Fruit fly (Drosophila melanogaster) whole organism, embryonic: ENCODE measurements around the gene SMSr.

ENCODE experiments used
- Aef1 ChIP-seq: fragments of 200-800 bp; sonication (Bioruptor generic); IDR thresholded peaks from 3 replicates; pipeline ENCODE4 v1.3.6; 2022; ENCODE audit warnings: missing biosample characterization, missing genetic modification characterization
- Bdp1 ChIP-seq: fragments of 200-800 bp; sonication (Bioruptor generic); optimal IDR thresholded peaks from 3 replicates; lab custom pipeline; 2016; ENCODE audit warnings: missing biosample characterization, missing genetic modification characterization
- CG10267 ChIP-seq: fragments of 200-800 bp; sonication (Bioruptor generic); optimal IDR thresholded peaks from 2 replicates; lab custom pipeline; 2018; ENCODE audit warnings: missing biosample characterization, mild to moderate bottlenecking, missing genetic modification characterization, moderate library complexity
- CG10321 ChIP-seq: fragments of 200-800 bp; sonication (Bioruptor generic); IDR thresholded peaks from 2 replicates; pipeline ENCODE4 v1.3.6; 2022; ENCODE audit warnings: missing biosample characterization, missing genetic modification characterization
- CG10431 ChIP-seq: fragments of 200-800 bp; sonication (Bioruptor generic); optimal IDR thresholded peaks from 3 replicates; lab custom pipeline; 2018; ENCODE audit warnings: missing biosample characterization, mild to moderate bottlenecking, missing genetic modification characterization
- CG11085 ChIP-seq: fragments of 200-800 bp; sonication (Bioruptor generic); IDR thresholded peaks from 2 replicates; pipeline ENCODE4 v1.3.6; 2022; ENCODE audit warnings: missing biosample characterization, missing genetic modification characterization
- CG11504 ChIP-seq: fragments of 200-800 bp; sonication (Bioruptor generic); optimal IDR thresholded peaks from 3 replicates; lab custom pipeline; 2019; ENCODE audit warnings: missing biosample characterization, mild to moderate bottlenecking, missing genetic modification characterization, moderate library complexity
- CG11696 ChIP-seq: fragments of 200-800 bp; sonication (Bioruptor generic); IDR thresholded peaks from 2 replicates; pipeline ENCODE4 v1.3.6; 2022; ENCODE audit warnings: missing biosample characterization, missing genetic modification characterization
- CG13287 ChIP-seq: fragments of 200-800 bp; sonication (Bioruptor generic); IDR thresholded peaks from 2 replicates; pipeline ENCODE4 v1.3.6; 2022; ENCODE audit warnings: missing biosample characterization, missing genetic modification characterization; ENCODE audit not compliant: partially characterized antibody
- CG13424 ChIP-seq: fragments of 200-800 bp; sonication (Bioruptor generic); optimal IDR thresholded peaks from 2 replicates; lab custom pipeline; 2019; ENCODE audit warnings: missing biosample characterization, mild to moderate bottlenecking, missing genetic modification characterization, moderate library complexity
- CG14965 ChIP-seq: fragments of 200-800 bp; sonication (Bioruptor generic); optimal IDR thresholded peaks from 2 replicates; lab custom pipeline; 2016; ENCODE audit warnings: missing biosample characterization, missing genetic modification characterization, borderline replicate concordance
- CG15514 ChIP-seq: fragments of 200-800 bp; sonication (Bioruptor generic); optimal IDR thresholded peaks from 3 replicates; lab custom pipeline; 2017; ENCODE audit warnings: missing biosample characterization, missing genetic modification characterization, mild to moderate bottlenecking, moderate library complexity, missing genetic modification reagents
- CG31365 ChIP-seq: fragments of 200-800 bp; sonication (Bioruptor generic); optimal IDR thresholded peaks from 2 replicates; lab custom pipeline; 2018; ENCODE audit warnings: missing biosample characterization, mild to moderate bottlenecking, missing genetic modification characterization
- CG3726 ChIP-seq: fragments of 200-800 bp; sonication (Bioruptor generic); IDR thresholded peaks from 3 replicates; pipeline ENCODE4, ENCODE4 v1.3.6; 2022; ENCODE audit warnings: missing biosample characterization, missing genetic modification characterization
- CG42726 ChIP-seq: fragments of 200-800 bp; sonication (Bioruptor generic); IDR thresholded peaks from 2 replicates; pipeline ENCODE4 v1.3.6; 2022; ENCODE audit warnings: missing biosample characterization, missing genetic modification characterization; ENCODE audit not compliant: partially characterized antibody
- CG5245 ChIP-seq: fragments of 200-800 bp; sonication (Bioruptor generic); optimal IDR thresholded peaks from 3 replicates; lab custom pipeline; 2016; ENCODE audit warnings: missing biosample characterization, missing genetic modification characterization
- CG7928 ChIP-seq: fragments of 200-800 bp; sonication (Bioruptor generic); optimal IDR thresholded peaks from 2 replicates; lab custom pipeline; 2017; ENCODE audit warnings: missing biosample characterization, mild to moderate bottlenecking, missing genetic modification characterization
- CG9876 ChIP-seq: fragments of 200-800 bp; sonication (Bioruptor generic); optimal IDR thresholded peaks from 2 replicates; lab custom pipeline; 2016; ENCODE audit warnings: missing biosample characterization, missing genetic modification characterization
- CkIIα-i1 ChIP-seq: fragments of 200-800 bp; sonication (Bioruptor generic); IDR thresholded peaks from 2 replicates; pipeline ENCODE4 v1.3.6; 2022; ENCODE audit warnings: missing biosample characterization, missing genetic modification characterization
- Doc3 ChIP-seq: fragments of 200-800 bp; sonication (Bioruptor generic); IDR thresholded peaks from 3 replicates; pipeline ENCODE4 v1.3.6; 2022; ENCODE audit warnings: missing biosample characterization, missing genetic modification characterization; ENCODE audit not compliant: partially characterized antibody
- Dref ChIP-seq: fragments of 200-800 bp; sonication (Bioruptor generic); IDR thresholded peaks from 2 replicates; pipeline ENCODE4 v1.3.6; 2022; ENCODE audit warnings: missing biosample characterization, missing genetic modification characterization
- H15 ChIP-seq: fragments of 200-800 bp; sonication (Bioruptor generic); IDR thresholded peaks from 3 replicates; pipeline ENCODE4 v1.3.6; 2022; ENCODE audit warnings: missing biosample characterization, missing genetic modification characterization
- Lhr ChIP-seq: fragments of 200-800 bp; sonication (Bioruptor generic); optimal IDR thresholded peaks from 3 replicates; lab custom pipeline; 2017; ENCODE audit warnings: mild to moderate bottlenecking, missing biosample characterization, missing genetic modification reagents, missing genetic modification characterization
- Mrtf ChIP-seq: fragments of 200-800 bp; sonication (Bioruptor generic); IDR thresholded peaks from 3 replicates; pipeline ENCODE4 v1.3.6; 2022; ENCODE audit warnings: missing biosample characterization, missing genetic modification characterization
- NC2β ChIP-seq: fragments of 200-800 bp; sonication (Bioruptor generic); optimal IDR thresholded peaks from 2 replicates; lab custom pipeline; 2016; ENCODE audit warnings: missing biosample characterization, missing genetic modification characterization
- Nf-YB ChIP-seq: fragments of 200-800 bp; sonication (Bioruptor generic); optimal IDR thresholded peaks from 3 replicates; lab custom pipeline; 2019; ENCODE audit warnings: missing biosample characterization, mild to moderate bottlenecking, missing genetic modification characterization, moderate library complexity
- YL-1 ChIP-seq: fragments of 200-800 bp; sonication (Bioruptor generic); optimal IDR thresholded peaks from 3 replicates; lab custom pipeline; 2017; ENCODE audit warnings: missing biosample characterization, mild to moderate bottlenecking, missing genetic modification characterization
- al ChIP-seq: fragments of 200-800 bp; sonication (Bioruptor generic); IDR thresholded peaks from 2 replicates; pipeline ENCODE4 v1.3.6; 2022; ENCODE audit warnings: missing biosample characterization, missing genetic modification characterization
- bsh ChIP-seq, 2 experiments: fragments of 200-800 bp; sonication (Bioruptor generic); optimal IDR thresholded peaks; 2 replicates each; lab custom pipeline; 2017 to 2018; ENCODE audit warnings: mild to moderate bottlenecking in 2 of 2, missing biosample characterization in 2 of 2, missing genetic modification characterization in 2 of 2, moderate library complexity in 1 of 2
- cas ChIP-seq: fragments of 200-800 bp; sonication (Bioruptor generic); IDR thresholded peaks from 2 replicates; pipeline ENCODE4 v1.3.6; 2022; ENCODE audit warnings: missing biosample characterization, missing genetic modification characterization
- chinmo ChIP-seq: fragments of 200-800 bp; sonication (Bioruptor generic); IDR thresholded peaks from 4 replicates; pipeline ENCODE4 v1.3.6; 2022; ENCODE audit warnings: missing biosample characterization, missing genetic modification characterization; ENCODE audit not compliant: partially characterized antibody
- dimm ChIP-seq: fragments of 200-800 bp; sonication (Bioruptor generic); IDR thresholded peaks from 2 replicates; pipeline ENCODE4 v1.3.6; 2022; ENCODE audit warnings: missing biosample characterization, missing genetic modification characterization
- ewg ChIP-seq: fragments of 200-800 bp; sonication (Bioruptor generic); optimal IDR thresholded peaks from 3 replicates; lab custom pipeline; 2017; ENCODE audit warnings: mild to moderate bottlenecking, missing biosample characterization, missing genetic modification reagents, missing genetic modification characterization
- gcm2 ChIP-seq: fragments of 200-800 bp; sonication (Bioruptor generic); optimal IDR thresholded peaks from 2 replicates; lab custom pipeline; 2016; ENCODE audit warnings: missing biosample characterization, missing genetic modification characterization
- gsb-n ChIP-seq: fragments of 200-800 bp; sonication (Bioruptor generic); optimal IDR thresholded peaks from 3 replicates; lab custom pipeline; 2018; ENCODE audit warnings: missing biosample characterization, mild to moderate bottlenecking, missing genetic modification characterization
- gt ChIP-seq: fragments of 200-800 bp; sonication (Bioruptor generic); IDR thresholded peaks from 2 replicates; pipeline ENCODE4 v1.3.6; 2022; ENCODE audit warnings: missing biosample characterization, missing genetic modification characterization
- jigr1 ChIP-seq: fragments of 200-800 bp; sonication (Bioruptor generic); IDR thresholded peaks from 3 replicates; pipeline ENCODE4 v1.3.6; 2022; ENCODE audit warnings: missing biosample characterization, missing genetic modification characterization
- lov ChIP-seq, 2 experiments: fragments of 200-800 bp in 1 of 2; fragments of >200 bp in 1 of 2; sonication (Bioruptor generic) in 1 of 2; IDR thresholded peaks in 1 of 2; optimal IDR thresholded peaks in 1 of 2; 2 replicates in 1 of 2; 3 replicates in 1 of 2; pipeline versions ENCODE4 v1.3.6 to Lab custom; 2017 to 2022; ENCODE audit warnings: missing biosample characterization in 1 of 2, missing genetic modification characterization in 1 of 2
- nerfin-2 ChIP-seq: fragments of 200-800 bp; sonication (Bioruptor generic); IDR thresholded peaks from 2 replicates; pipeline ENCODE4 v1.3.6; 2022; ENCODE audit warnings: missing biosample characterization, missing genetic modification characterization; ENCODE audit not compliant: partially characterized antibody
- org-1 ChIP-seq: fragments of 200-800 bp; sonication (Bioruptor generic); optimal IDR thresholded peaks from 2 replicates; lab custom pipeline; 2017; ENCODE audit warnings: missing biosample characterization, missing genetic modification characterization
- phol ChIP-seq: fragments of 200-800 bp; sonication (Bioruptor generic); optimal IDR thresholded peaks from 3 replicates; lab custom pipeline; 2018; ENCODE audit warnings: missing biosample characterization, mild to moderate bottlenecking, missing genetic modification characterization, moderate library complexity
- pum ChIP-seq: fragments of 200-800 bp; sonication (Bioruptor generic); optimal IDR thresholded peaks from 2 replicates; lab custom pipeline; 2016; ENCODE audit warnings: missing biosample characterization, missing genetic modification characterization
- sna ChIP-seq: fragments of 200-800 bp; sonication (Bioruptor generic); IDR thresholded peaks from 2 replicates; pipeline ENCODE4 v1.3.6; 2022; ENCODE audit warnings: missing biosample characterization, missing genetic modification characterization; ENCODE audit not compliant: partially characterized antibody
- sr ChIP-seq: fragments of 200-800 bp; sonication (Bioruptor generic); IDR thresholded peaks from 3 replicates; pipeline ENCODE4 v1.3.6; 2022; ENCODE audit warnings: missing biosample characterization, missing genetic modification characterization
- sug ChIP-seq: fragments of 200-800 bp; optimal IDR thresholded peaks from 2 replicates; lab custom pipeline; 2019; ENCODE audit warnings: missing biosample characterization, mild to moderate bottlenecking, missing genetic modification characterization, moderate library complexity
- tgo ChIP-seq: fragments of 200-800 bp; sonication (Bioruptor generic); IDR thresholded peaks from 3 replicates; pipeline ENCODE4 v1.3.6; 2022; ENCODE audit warnings: missing biosample characterization, missing genetic modification characterization
- ttk ChIP-seq: fragments of 200-800 bp; sonication (Bioruptor generic); IDR thresholded peaks from 2 replicates; pipeline ENCODE4 v2.1.2; 2022; ENCODE audit warnings: missing biosample characterization, missing genetic modification characterization
- wor ChIP-seq: fragments of 200-800 bp; sonication (Bioruptor generic); IDR thresholded peaks from 2 replicates; pipeline ENCODE4 v1.3.6; 2022; ENCODE audit warnings: missing biosample characterization, missing genetic modification characterization
- z ChIP-seq: fragments of 200-800 bp; sonication (Bioruptor generic); IDR thresholded peaks from 3 replicates; pipeline ENCODE4 v1.3.6; 2022; ENCODE audit warnings: missing biosample characterization, missing genetic modification characterization
- zen ChIP-seq: fragments of 200-800 bp; sonication (Bioruptor generic); optimal IDR thresholded peaks from 3 replicates; lab custom pipeline; 2018; ENCODE audit warnings: missing biosample characterization, mild to moderate bottlenecking, missing genetic modification characterization, moderate library complexity
- zf30C ChIP-seq: fragments of 200-800 bp; sonication (Bioruptor generic); optimal IDR thresholded peaks from 3 replicates; lab custom pipeline; 2018; ENCODE audit warnings: missing biosample characterization, mild to moderate bottlenecking, missing genetic modification characterization

SMSr gene

DNA sequence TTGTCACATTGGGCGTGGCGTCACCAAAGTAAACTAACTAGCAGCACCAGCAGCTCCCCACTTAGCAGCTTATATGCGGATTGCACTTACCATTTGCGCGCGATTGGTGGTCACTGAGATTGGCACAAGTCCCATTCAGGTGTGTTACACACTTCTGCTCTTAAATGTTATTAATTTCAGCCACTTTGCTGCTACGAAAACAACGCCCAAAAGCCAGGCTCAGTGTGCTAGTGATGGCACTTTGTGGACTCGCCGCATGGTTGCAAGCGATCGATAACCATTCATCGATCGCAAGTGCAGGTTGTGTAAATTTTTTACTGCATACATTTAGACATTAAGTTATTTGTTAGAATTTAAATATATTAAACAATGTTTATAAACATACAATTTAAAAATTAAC is 46.3 kb downstream of the SMSr start, which contains the start of the genes wrm1 and wrm2 (continued):
- TF ChIP-seq CG3726 (GFP tag; lab: Robert Waterston, UW), result no peak
- no peak for TF ChIP-seq CG14965
- TF ChIP-seq tgo, result no peak
- no peak for TF ChIP-seq Mrtf (GFP tag; lab: Robert Waterston, UW)
- no peak for TF ChIP-seq jigr1 (GFP tag; lab: Robert Waterston, UW)
- TF ChIP-seq sna, result no peak; the same call in 1 of the 2 replicates
- TF ChIP-seq CG10321, result no peak
- no peak for TF ChIP-seq pum (GFP tag; lab: Kevin White, UChicago)
- no peak for TF ChIP-seq CG9876 (GFP tag; lab: Kevin White, UChicago)
- TF ChIP-seq lov (optimal IDR thresholded peaks at IDR 0.05; lab: Kevin White, UChicago), result no peak
- TF ChIP-seq lov (GFP tag; IDR thresholded peaks at IDR 0.05; lab: Robert Waterston, UW), result no peak
- no peak for TF ChIP-seq Aef1 (GFP tag; lab: Robert Waterston, UW)
- no peak for TF ChIP-seq sr (GFP tag; lab: Robert Waterston, UW)
- peak; percentile 89 for TF ChIP-seq gsb-n (tag; lab: Kevin White, UChicago)
- no peak; the same call in 1 of the 2 replicates for TF ChIP-seq nerfin-2 (GFP tag; lab: Robert Waterston, UW)
- TF ChIP-seq gt (GFP tag; lab: Robert Waterston, UW), result no peak
- TF ChIP-seq ttk (GFP tag; lab: Robert Waterston, UW), result no peak
- no peak for TF ChIP-seq CG31365 (tag; lab: Kevin White, UChicago)
- TF ChIP-seq cas (GFP tag; lab: Robert Waterston, UW), result no peak
- no peak for TF ChIP-seq NC2β (GFP tag; lab: Kevin White, UChicago)
- TF ChIP-seq YL-1 (GFP tag; lab: Kevin White, UChicago), result peak; percentile 93
- TF ChIP-seq gcm2, result no peak
- TF ChIP-seq CG42726 (GFP tag; lab: Robert Waterston, UW), result no peak
- no peak for TF ChIP-seq bsh (GFP tag; optimal IDR thresholded peaks at IDR 0.05; lab: Kevin White, UChicago)
- TF ChIP-seq al (GFP tag; lab: Robert Waterston, UW), result no peak
- TF ChIP-seq sug (tag; lab: Kevin White, UChicago), result peak; percentile 19
- 0 out of 4 replicates have a peak, but pooled peaks have one; percentile 13 for TF ChIP-seq chinmo (GFP tag; lab: Robert Waterston, UW)
- peak; percentile 46 for TF ChIP-seq Lhr (GFP tag; lab: Kevin White, UChicago)
- no peak for TF ChIP-seq zf30C
- no peak for TF ChIP-seq wor (GFP tag; lab: Robert Waterston, UW)
- no peak for TF ChIP-seq CG13424 (tag; lab: Kevin White, UChicago)
- TF ChIP-seq ewg (GFP tag; lab: Kevin White, UChicago), result no peak
- TF ChIP-seq Nf-YB (GFP tag; lab: Kevin White, UChicago), result peak; percentile 7
- peak; percentile 47 for TF ChIP-seq CG10267 (tag; lab: Kevin White, UChicago)
- no peak for TF ChIP-seq Bdp1
- TF ChIP-seq CG15514 (GFP tag; lab: Kevin White, UChicago), result peak; percentile 38
- TF ChIP-seq Dref, result peak; percentile 84
- TF ChIP-seq Doc3 (GFP tag; lab: Robert Waterston, UW), result peak; percentile 57; the same call in 1 of the 3 replicates
- no peak for TF ChIP-seq H15
- TF ChIP-seq CG5245, result no peak
- TF ChIP-seq CG11085 (GFP tag; lab: Robert Waterston, UW), result no peak
- TF ChIP-seq CG7928 (GFP tag; lab: Kevin White, UChicago), result no peak
- no peak for TF ChIP-seq CG10431
- peak; percentile 76 for TF ChIP-seq CG13287 (GFP tag; lab: Robert Waterston, UW)
- TF ChIP-seq phol (tag; lab: Kevin White, UChicago), result peak; percentile 6
- no peak for TF ChIP-seq dimm
- peak; percentile 6 for TF ChIP-seq zen (tag; lab: Kevin White, UChicago)
- no peak for TF ChIP-seq CG11696 (GFP tag; lab: Robert Waterston, UW)
- TF ChIP-seq z (GFP tag; lab: Robert Waterston, UW), result no peak
- TF ChIP-seq org-1 (GFP tag; lab: Kevin White, UChicago), result no peak
- TF ChIP-seq CG11504, result peak; percentile 98
- no peak for TF ChIP-seq CkIIα-i1 (GFP tag; lab: Robert Waterston, UW)
